Fruit fly (Drosophila melanogaster): ENCODE results near the gene CG43672.
"Not testable (repeated sequence)": the region's sequence is repeated elsewhere in the genome, so short reads cannot be mapped to it uniquely, and the experiment has no call there.

Gene CG43672

DNA sequence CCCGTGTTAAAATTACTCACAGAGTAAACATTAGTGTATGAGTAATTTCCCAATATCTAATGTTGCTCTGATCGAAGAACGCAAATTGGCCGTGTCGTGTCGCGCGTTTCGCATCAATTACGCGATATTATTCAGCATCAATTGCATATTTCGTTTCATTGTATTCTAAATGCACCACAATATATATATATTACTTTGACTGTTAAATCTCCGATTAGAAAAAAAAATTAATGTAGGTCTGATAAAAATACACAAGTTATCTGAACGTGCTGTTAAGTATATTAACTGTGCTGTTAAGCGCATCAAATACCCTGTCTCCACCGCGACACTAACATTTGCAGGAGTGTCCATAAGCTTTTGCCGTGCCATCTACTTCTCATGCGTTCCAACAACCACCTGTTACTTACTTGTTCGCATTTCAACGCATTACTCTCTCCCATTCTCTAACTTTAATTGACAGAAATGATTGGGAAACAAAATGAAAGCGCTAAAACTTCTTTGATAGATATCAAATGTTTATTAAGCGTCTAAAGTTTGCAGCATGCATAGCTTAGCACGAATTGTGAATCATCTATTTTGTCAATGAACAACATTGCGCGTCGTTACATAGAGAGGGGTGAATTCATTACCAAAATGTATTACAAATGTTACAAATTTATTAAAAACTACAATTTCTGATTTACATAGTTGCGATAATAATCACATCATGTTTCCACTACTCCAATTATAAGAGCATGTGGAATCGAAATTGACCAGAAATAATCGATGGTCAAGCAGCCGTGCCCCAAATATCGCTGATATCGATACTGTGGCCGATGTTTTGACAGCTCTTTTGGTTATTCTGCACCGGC lies 12.1 kb upstream of the CG43672 start, which contains the start of the genes Graf and mRpL3:
Gene Graf, minus strand, starts transcription at position 287 of the 851 bp plus-strand sequence.
Gene mRpL3, plus strand, starts transcription at position 802 of the 851 bp plus-strand sequence.
- no peak for TF ChIP-seq CG17801 (GFP tag; optimal IDR thresholded peaks at IDR 0.05; ENCODE audit: partially characterized antibody)

DNA sequence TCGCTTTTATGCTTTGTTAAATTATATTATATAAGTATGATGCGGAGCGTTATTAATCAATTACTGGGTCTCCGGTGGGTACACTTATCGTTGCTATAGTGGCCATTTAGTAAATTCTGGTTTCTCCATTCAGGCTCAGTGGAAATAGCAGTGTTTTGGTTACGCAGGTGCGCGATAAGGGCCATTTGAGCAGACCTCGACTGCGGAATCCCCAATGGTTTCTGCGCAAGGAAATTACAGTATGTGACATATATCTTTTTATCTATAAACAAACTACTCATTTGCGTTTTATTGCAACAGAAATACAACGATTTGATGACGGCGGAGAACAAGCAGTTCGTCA lies 11.5 kb upstream of the CG43672 start:
- no peak for TF ChIP-seq CG17801 (GFP tag; optimal IDR thresholded peaks at IDR 0.05; ENCODE audit: partially characterized antibody)

DNA sequence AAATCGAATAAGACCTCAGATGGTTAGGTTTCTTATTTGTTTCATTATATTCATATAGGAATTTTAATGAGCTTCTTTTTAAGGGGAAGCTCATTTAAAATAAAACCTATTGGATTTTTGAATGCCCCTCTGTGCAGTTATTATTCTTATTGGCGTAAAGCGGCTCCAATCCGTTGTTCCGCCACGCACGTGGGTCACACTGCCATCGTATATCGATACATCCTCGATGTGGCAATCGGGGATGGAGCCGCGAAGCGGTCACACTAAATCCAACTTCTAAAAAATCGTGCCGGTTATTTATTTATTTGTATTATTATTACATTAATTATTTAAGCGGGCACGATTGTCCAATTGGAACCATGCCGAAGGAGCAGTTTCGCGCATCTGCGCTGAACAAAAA lies 10.0 kb upstream of the CG43672 start, which contains the start of gene Polr3A:
Gene Polr3A, plus strand, starts transcription at position 234 of the 400 bp plus-strand sequence.
- no peak for TF ChIP-seq CG17801 (GFP tag; optimal IDR thresholded peaks at IDR 0.05; ENCODE audit: partially characterized antibody)

DNA sequence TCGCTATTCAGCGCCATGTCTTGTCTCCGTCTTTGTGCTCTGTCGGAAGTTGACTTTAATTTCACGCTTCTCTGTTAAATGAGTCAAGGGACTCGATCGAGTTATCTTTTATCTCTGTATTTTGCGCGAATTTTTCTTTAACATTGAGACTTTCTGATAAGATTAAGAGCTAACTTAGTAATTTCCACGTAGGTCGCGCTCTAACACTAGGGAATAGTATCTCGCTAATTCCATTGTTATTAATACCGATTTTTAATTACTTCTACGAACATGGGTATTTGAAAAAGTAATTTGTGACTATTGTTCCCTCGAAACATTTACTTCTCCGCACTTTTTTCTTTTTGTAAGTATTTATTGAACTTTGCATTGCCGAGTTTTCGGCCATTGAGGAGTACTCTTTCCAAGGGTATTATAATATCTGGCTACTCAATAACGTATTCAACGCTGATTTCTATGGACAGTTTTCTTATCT lies 6.3 kb upstream of the CG43672 start, which contains the start of gene CG8952:
Gene CG8952, minus strand, starts transcription at position 51 of the 472 bp plus-strand sequence.
- TF ChIP-seq CG17801 (GFP tag; optimal IDR thresholded peaks at IDR 0.05; ENCODE audit: partially characterized antibody) = no peak

DNA sequence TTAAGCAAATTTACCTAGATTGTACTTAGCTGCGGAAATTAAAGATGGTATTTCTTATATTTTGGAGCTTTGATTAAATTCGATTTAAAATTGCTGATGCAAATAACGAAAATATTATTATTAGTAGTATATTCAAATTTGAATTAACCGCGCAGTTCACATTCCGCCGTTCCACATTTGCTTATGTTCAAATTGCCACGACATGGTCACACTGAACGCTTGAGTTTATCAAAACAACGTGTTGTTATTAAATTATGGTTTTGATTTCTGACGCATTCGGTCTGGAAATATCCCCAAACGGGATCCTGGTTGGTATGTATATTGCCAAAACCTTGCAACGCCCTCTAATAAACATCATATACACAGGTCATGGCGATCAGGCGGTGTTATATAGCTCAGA lies 3.3 kb upstream of the CG43672 start, which contains the start of gene CG33172:
Gene CG33172, plus strand, starts transcription at position 208 of the 400 bp plus-strand sequence.
- no peak for TF ChIP-seq CG17801 (GFP tag; optimal IDR thresholded peaks at IDR 0.05; ENCODE audit: partially characterized antibody)

DNA sequence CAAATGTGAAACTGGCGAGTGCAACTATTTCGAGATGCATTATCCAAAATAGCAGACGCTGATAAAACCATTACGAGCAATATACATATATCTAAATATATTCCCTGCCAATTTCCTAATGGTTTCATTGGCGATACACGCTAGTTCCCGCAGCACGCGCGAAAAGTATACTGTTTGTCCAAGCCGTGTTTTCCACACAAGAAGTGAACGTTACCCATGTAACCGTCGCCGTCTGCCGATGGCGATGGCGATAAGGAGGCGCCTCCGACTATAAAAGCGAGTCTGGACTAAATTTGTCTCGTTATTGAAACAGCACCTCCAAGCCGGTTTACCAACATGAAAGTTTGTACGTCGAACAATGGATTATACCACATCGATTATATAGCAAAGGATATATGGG lies 6.1 kb downstream of the CG43672 start, which contains the start of gene CG43673:
Gene CG43673, plus strand, starts transcription at position 301 of the 400 bp plus-strand sequence.
- TF ChIP-seq CG17801 (GFP tag; optimal IDR thresholded peaks at IDR 0.05; ENCODE audit: partially characterized antibody) = no peak

DNA sequence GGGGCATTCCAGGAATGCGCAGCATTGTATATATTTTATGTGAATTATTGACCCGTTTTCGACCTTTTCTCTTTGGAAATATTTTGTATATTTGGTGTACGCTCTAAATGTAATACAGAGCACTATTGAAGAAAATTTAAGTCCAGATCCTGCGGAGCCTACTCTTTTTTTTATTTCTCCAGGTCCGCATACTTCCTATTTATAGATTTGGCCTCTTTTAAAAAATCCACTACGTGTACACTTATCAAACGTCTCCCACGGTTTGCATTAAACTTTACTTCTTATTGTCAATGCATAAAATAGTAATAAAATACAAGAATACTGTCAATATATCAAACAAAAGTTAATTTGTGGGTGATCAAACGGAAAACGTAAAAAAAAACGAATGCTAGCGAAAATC lies 10.8 kb downstream of the CG43672 start, which contains the start of gene Efhc1.1:
Gene Efhc1.1, minus strand, starts transcription at position 101 of the 400 bp plus-strand sequence.
- TF ChIP-seq CG17801 (GFP tag; optimal IDR thresholded peaks at IDR 0.05; ENCODE audit: partially characterized antibody) = no peak

DNA sequence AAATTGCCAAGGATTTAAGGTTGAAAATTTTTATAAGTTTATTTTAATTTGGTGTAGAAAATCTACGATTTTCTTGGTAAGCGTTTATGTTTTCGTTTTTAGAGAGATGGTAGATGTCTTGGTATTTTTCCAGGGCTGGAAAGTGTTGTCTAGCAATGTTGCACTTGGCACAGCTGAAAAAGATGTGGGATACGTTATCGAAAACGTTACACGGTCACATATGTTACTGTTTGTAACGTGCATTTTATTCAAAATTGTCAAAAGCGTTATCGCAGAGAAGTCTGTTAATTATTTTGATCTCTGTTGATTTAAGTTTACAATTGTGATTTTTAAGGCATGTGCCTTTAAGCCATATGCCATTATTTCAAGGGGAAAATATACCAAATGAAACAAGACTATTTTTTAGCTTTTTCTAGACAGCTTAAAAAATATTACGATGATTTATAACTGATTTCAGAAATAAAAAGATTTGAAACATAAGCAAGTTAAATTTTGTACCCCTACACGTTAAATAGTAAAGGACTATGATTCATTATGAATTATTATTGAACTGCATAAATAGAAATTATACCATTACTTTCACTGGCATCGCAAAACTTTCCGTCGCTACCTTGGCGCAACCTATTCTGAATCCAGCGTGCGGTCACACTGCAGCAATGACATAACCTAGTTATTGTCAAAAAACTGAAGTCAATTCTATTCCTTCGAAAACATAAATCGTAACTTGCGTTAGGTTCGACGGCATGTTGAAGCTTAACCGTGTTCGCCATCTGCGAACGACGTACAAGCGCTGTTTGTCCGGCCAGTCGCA lies 12.9 kb downstream of the CG43672 start, which contains the start of the genes Paf-AHalpha and mRpS30:
Gene Paf-AHalpha, minus strand, starts transcription at position 155 of the 811 bp plus-strand sequence.
Gene mRpS30, plus strand, starts transcription at position 619 of the 811 bp plus-strand sequence.
- TF ChIP-seq CG17801 (GFP tag; optimal IDR thresholded peaks at IDR 0.05; ENCODE audit: partially characterized antibody) = peak; percentile 25

DNA sequence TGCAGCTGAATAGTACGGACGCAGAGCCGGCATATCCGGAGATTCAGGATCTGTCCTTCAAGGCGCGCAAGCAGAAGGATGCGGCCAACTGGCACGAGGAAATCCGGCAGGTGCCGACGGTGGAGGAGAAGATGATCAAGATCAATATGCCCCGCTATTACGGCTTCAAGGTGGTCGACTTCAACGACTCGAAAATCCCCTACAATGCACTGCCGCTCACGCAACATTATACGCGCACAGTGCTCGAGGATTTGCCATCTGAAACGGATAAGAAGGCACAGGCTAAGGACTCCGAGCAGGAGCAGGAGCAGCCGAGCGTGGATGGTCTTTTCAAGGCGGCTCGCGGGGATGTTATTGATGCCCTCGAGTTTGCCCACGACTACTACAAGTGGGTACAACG lies 13.5 kb downstream of the CG43672 start:
- no peak for TF ChIP-seq CG17801 (GFP tag; optimal IDR thresholded peaks at IDR 0.05; ENCODE audit: partially characterized antibody)

DNA sequence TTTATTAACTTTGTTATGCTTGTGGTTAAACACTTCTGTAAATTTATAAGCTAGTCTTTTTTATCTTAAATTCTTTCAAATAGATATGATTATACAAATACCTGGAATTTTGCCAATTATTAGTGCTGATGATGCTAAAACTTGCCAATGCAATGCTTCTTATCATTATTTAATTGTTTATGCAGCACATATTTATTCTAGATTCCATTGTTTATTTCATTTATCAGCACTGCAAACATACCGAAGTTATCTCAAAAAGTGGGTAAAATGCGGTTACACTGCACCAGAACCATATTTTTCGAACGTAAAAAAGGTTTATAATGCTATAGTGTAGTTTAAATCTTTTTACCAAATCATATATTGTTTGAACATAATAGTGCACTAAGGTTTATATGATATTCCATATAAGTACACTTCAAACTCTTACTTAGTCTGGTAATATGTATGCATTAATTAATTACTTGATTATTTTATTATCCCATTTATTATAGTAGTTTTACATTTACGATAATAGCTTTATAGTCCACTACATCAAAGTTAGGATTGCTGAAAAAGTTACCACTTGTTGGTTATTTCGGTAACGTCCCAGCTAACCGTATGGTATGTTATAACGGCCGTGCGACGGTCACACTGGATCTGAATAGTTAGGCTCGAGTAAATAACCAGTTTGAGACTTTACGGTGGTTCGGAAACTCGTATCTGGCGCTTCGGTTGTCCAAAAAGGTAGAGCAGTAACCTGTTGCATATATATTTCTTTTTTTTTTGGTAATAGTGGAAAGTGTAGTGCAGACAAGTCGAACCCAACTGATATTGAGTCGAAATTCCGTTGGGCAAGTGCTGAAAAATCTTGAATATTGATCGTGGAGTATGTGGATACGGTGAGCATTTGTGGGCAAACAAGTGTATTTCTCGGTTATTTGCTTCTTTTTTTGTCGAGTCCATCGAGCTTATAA lies 15.7 kb downstream of the CG43672 start, which contains the start of gene Rhp:
Gene Rhp, plus strand, starts transcription at position 663 of the 953 bp plus-strand sequence.
- peak; percentile 28 for TF ChIP-seq CG17801 (GFP tag; optimal IDR thresholded peaks at IDR 0.05; ENCODE audit: partially characterized antibody)

DNA sequence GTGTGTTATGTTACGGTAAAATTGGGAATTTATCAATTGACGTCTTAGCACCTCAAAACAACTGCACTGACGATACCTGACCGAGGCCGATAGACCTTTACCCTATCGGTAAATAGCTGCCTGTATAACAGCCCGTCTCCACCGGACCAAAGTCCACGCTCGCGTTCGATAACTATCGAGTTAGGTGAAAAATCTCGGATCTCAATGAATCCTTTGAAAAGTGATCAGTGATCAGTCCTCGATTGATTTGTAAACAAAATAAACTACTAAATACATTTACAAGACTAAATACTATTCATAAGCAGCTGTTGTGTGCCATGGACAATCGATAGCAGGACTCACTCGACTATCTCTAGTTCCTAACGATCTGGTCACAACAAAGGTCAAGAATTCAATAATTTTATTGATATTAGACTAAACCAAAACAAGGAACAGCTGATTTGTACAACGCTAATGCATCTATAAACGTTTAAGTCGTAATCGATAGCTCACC lies 23.2 kb downstream of the CG43672 start, which contains the start of gene sordd1:
Gene sordd1, minus strand, starts transcription at position 78 of the 493 bp plus-strand sequence.
- TF ChIP-seq CG17801 (GFP tag; optimal IDR thresholded peaks at IDR 0.05; ENCODE audit: partially characterized antibody) = not testable (repeated sequence)

DNA sequence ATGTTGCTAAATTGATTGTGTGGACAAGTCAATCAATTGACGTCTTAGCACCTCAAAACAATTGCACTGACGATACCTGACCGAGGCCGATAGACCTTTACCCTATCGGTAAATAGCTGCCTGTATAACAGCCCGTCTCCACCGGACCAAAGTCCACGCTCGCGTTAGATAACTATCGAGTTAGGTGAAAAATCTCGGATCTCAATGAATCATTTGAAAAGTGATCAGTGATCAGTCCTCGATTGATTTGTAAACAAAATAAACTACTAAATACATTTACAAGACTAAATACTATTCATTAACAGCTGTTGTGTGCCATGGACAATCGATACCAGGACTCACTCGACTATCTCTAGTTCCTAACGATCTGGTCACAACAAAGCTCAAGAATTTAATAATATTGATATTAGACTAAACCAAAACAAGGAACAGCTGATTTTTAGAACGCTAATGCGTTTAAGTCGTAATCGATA lies 26.4 kb downstream of the CG43672 start, which contains the start of the genes sordd2 and CG15602:
Gene sordd2, minus strand, starts transcription at position 78 of the 473 bp plus-strand sequence.
Gene CG15602, plus strand, starts transcription at position 342 of the 473 bp plus-strand sequence.
- TF ChIP-seq CG17801 (GFP tag; optimal IDR thresholded peaks at IDR 0.05; ENCODE audit: partially characterized antibody) = not testable (repeated sequence)

All from ovary, adult (tissue).